Fruit fly (Drosophila melanogaster): ENCODE data around the gene CG9521.

CG9521 gene

DNA sequence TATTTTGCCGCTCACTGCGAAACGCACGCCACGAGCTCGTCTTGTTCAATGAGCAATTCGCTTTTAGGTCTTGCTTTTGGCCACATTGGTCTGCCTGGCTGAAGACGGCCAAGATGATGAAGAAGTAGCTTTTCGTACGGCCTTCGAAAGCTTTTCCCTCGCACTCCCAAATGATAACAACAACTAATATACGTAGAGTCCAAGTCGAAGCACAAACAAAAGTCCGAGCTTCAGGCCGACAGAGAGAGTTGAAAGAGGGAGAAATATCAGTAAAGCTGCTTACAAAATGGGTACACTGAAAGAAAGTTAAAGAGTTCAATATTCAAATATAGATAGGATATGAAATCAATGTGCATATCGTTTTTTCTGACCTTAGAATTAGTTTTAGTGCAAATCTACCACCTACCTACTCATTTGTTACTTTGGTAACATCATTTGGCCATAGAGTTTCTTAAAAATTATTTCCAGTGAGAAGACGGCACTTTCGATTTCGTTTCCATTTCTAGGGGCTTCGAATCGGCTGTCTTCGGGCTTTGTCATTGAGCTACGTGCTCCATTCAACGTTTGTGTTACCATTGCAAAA is 29.6 kb upstream of the CG9521 start, which contains the start of the genes CG45064 and CG45065 (continued):
- peak; percentile 62 for TF ChIP-seq CG14014 (GFP tag; IDR thresholded peaks at IDR 0.05)
- peak; percentile 9 for TF ChIP-seq YL-1 (GFP tag; optimal IDR thresholded peaks at IDR 0.05)
- TF ChIP-seq nmo (GFP tag; optimal IDR thresholded peaks at IDR 0.05): peak; percentile 90
- peak; percentile 35 for TF ChIP-seq ab (GFP tag; optimal IDR thresholded peaks at IDR 0.05)
- peak; percentile 79 for TF ChIP-seq CG10209 (GFP tag; optimal IDR thresholded peaks at IDR 0.05)
- TF ChIP-seq knrl (GFP tag; IDR thresholded peaks at IDR 0.05; ENCODE audit: partially characterized antibody): no peak
- peak; percentile 69 for TF ChIP-seq NK7.1 (GFP tag; optimal IDR thresholded peaks at IDR 0.05)
- TF ChIP-seq B-H1 (GFP tag; IDR thresholded peaks at IDR 0.05): peak; percentile 78
- peak; percentile 86 for TF ChIP-seq ken (GFP tag; IDR thresholded peaks at IDR 0.05)
- no peak for TF ChIP-seq CG33557 (GFP tag; optimal IDR thresholded peaks at IDR 0.05)
- TF ChIP-seq CG17568 (GFP tag; optimal IDR thresholded peaks at IDR 0.05): peak; percentile 64
- TF ChIP-seq Neu2 (GFP tag; optimal IDR thresholded peaks at IDR 0.05; ENCODE audit: borderline replicate concordance): no peak
- peak; percentile 57 for TF ChIP-seq Abd-B (GFP tag; optimal IDR thresholded peaks at IDR 0.05)
- no peak for TF ChIP-seq CG7963 (GFP tag; IDR thresholded peaks at IDR 0.05; ENCODE audit: partially characterized antibody)
- peak; percentile 79 for TF ChIP-seq CG10147 (GFP tag; optimal IDR thresholded peaks at IDR 0.05)
- peak; percentile 77 for TF ChIP-seq her (GFP tag; optimal IDR thresholded peaks at IDR 0.05)
- TF ChIP-seq CG17385 (GFP tag; optimal IDR thresholded peaks at IDR 0.05): peak; percentile 79
- no peak for TF ChIP-seq Doc2 (GFP tag; IDR thresholded peaks at IDR 0.05)
- TF ChIP-seq Mrtf (GFP tag; IDR thresholded peaks at IDR 0.05): peak; percentile 69; the same call in 2 of the 3 replicates
- no peak for TF ChIP-seq CG15479 (GFP tag; optimal IDR thresholded peaks at IDR 0.05)
- TF ChIP-seq CG8281 (tag; optimal IDR thresholded peaks at IDR 0.05): peak; percentile 58
- TF ChIP-seq bbx (GFP tag; IDR thresholded peaks at IDR 0.05; ENCODE audit: partially characterized antibody): no peak
- peak; percentile 95 for TF ChIP-seq CG31441 (GFP tag; IDR thresholded peaks at IDR 0.05)
- peak; percentile 73 for TF ChIP-seq NC2β (GFP tag; optimal IDR thresholded peaks at IDR 0.05)
- peak; percentile 82 for TF ChIP-seq org-1 (GFP tag; optimal IDR thresholded peaks at IDR 0.05)
- TF ChIP-seq CG3726 (GFP tag; IDR thresholded peaks at IDR 0.05): peak; percentile 59; the same call in 2 of the 3 replicates
- no peak for TF ChIP-seq pzg (GFP tag; optimal IDR thresholded peaks at IDR 0.05)
- TF ChIP-seq bab2 (GFP tag; optimal IDR thresholded peaks at IDR 0.05): peak; percentile 81
- peak; percentile 60 for TF ChIP-seq Usf (GFP tag; optimal IDR thresholded peaks at IDR 0.05)
- no peak for TF ChIP-seq Hey (tag; optimal IDR thresholded peaks at IDR 0.05)
- TF ChIP-seq kah (GFP tag; optimal IDR thresholded peaks at IDR 0.05): peak; percentile 69
- TF ChIP-seq zfh2 (GFP tag; optimal IDR thresholded peaks at IDR 0.05): peak; percentile 76
- TF ChIP-seq sd (tag; optimal IDR thresholded peaks at IDR 0.05): peak; percentile 43
- peak; percentile 62 for TF ChIP-seq Spps (tag; optimal IDR thresholded peaks at IDR 0.05)
- no peak for TF ChIP-seq CG6175 (GFP tag; IDR thresholded peaks at IDR 0.05)
- TF ChIP-seq CG8359 (GFP tag; optimal IDR thresholded peaks at IDR 0.05; ENCODE audit: borderline replicate concordance): peak; percentile 45
- TF ChIP-seq CG12744 (GFP tag; optimal IDR thresholded peaks at IDR 0.05): peak; percentile 54
- TF ChIP-seq gce (GFP tag; IDR thresholded peaks at IDR 0.05): peak; percentile 81
- TF ChIP-seq bsh (GFP tag; optimal IDR thresholded peaks at IDR 0.05): peak in 1 of 2 experiments; percentile 94
- peak; percentile 74 for TF ChIP-seq CG3407 (GFP tag; optimal IDR thresholded peaks at IDR 0.05)
- TF ChIP-seq amos (GFP tag; IDR thresholded peaks at IDR 0.05; ENCODE audit: partially characterized antibody): no peak
- no peak for TF ChIP-seq CG34224 (GFP tag; IDR thresholded peaks at IDR 0.05; ENCODE audit: partially characterized antibody)
- peak; percentile 80 for TF ChIP-seq CG2875 (GFP tag; optimal IDR thresholded peaks at IDR 0.05)
- TF ChIP-seq twi (tag; optimal IDR thresholded peaks at IDR 0.05): peak; percentile 61
- TF ChIP-seq so (GFP tag; IDR thresholded peaks at IDR 0.05): peak; percentile 81; the same call in 2 of the 3 replicates
- peak; percentile 57 for TF ChIP-seq CG13775 (GFP tag; optimal IDR thresholded peaks at IDR 0.05)
- TF ChIP-seq Drgx (GFP tag; IDR thresholded peaks at IDR 0.05): peak; percentile 88
- peak; percentile 27 for TF ChIP-seq CG3995 (GFP tag; optimal IDR thresholded peaks at IDR 0.05)
- TF ChIP-seq inv (GFP tag; IDR thresholded peaks at IDR 0.05; ENCODE audit: partially characterized antibody): no peak

Measured in whole organism, embryonic.